Worm (Caenorhabditis elegans) whole organism, L3 larva: ENCODE data around the gene gap-1.

Experiments
- R02D3.7 ChIP-seq: fragments of 150-350 bp; optimal IDR thresholded peaks from 2 replicates; lab custom pipeline; 2014; ENCODE audit warnings: missing biosample characterization, missing genetic modification characterization
- ZK546.5 ChIP-seq: sonication (generic microtip); optimal IDR thresholded peaks from 2 replicates; lab custom pipeline; 2017; ENCODE audit warnings: missing biosample characterization, missing genetic modification characterization
- aly-2 ChIP-seq: fragments of 150-350 bp; optimal IDR thresholded peaks from 2 replicates; lab custom pipeline; 2014; ENCODE audit warnings: missing biosample characterization, missing genetic modification characterization
- ama-1 ChIP-seq: fragments of 150-350 bp; optimal IDR thresholded peaks from 2 replicates; lab custom pipeline; 2018
- ceh-16 ChIP-seq: sonication (generic microtip); optimal IDR thresholded peaks from 2 replicates; lab custom pipeline; 2017; ENCODE audit warnings: missing biosample characterization, missing genetic modification characterization
- ceh-28 ChIP-seq: fragments of 150-350 bp; optimal IDR thresholded peaks from 2 replicates; lab custom pipeline; 2014; ENCODE audit warnings: missing biosample characterization, missing genetic modification reagents, missing genetic modification characterization
- ceh-82 ChIP-seq: fragments of 150-350 bp; optimal IDR thresholded peaks from 2 replicates; lab custom pipeline; 2014; ENCODE audit warnings: missing biosample characterization, missing genetic modification characterization
- ceh-9 ChIP-seq: sonication (generic microtip); optimal IDR thresholded peaks from 2 replicates; lab custom pipeline; 2018; ENCODE audit warnings: missing biosample characterization, missing genetic modification characterization
- daf-12 ChIP-seq: fragments of 150-350 bp; optimal IDR thresholded peaks from 2 replicates; lab custom pipeline; 2014; ENCODE audit warnings: missing biosample characterization, missing genetic modification reagents, missing genetic modification characterization
- egl-27 ChIP-seq: sonication (generic microtip); optimal IDR thresholded peaks from 4 replicates; lab custom pipeline; 2017; ENCODE audit warnings: missing biosample characterization, missing genetic modification reagents, missing genetic modification characterization
- egl-5 ChIP-seq: fragments of 150-350 bp; optimal IDR thresholded peaks from 2 replicates; lab custom pipeline; 2017; ENCODE audit warnings: missing biosample characterization, missing genetic modification reagents, missing genetic modification characterization, inconsistent platforms
- elt-1 ChIP-seq: fragments of 150-350 bp; optimal IDR thresholded peaks from 2 replicates; lab custom pipeline; 2014; ENCODE audit warnings: missing biosample characterization, missing genetic modification characterization
- elt-2 ChIP-seq: sonication (generic microtip); optimal IDR thresholded peaks from 2 replicates; lab custom pipeline; 2016; ENCODE audit warnings: missing genetic modification reagents, mild to moderate bottlenecking, missing genetic modification characterization, missing compliant biosample characterization
- elt-3 ChIP-seq, 3 experiments: fragments of 150-350 bp in 1 of 3; sonication (generic microtip) in 2 of 3; optimal IDR thresholded peaks; 2 replicates in 2 of 3; 4 replicates in 1 of 3; lab custom pipeline; 2014 to 2017; ENCODE audit warnings: missing biosample characterization in 3 of 3, missing genetic modification characterization in 3 of 3
- eor-1 ChIP-seq, 2 experiments: fragments of 150-350 bp; optimal IDR thresholded peaks; 2 replicates each; lab custom pipeline; 2014 to 2018; ENCODE audit warnings: missing biosample characterization in 2 of 2, missing genetic modification characterization in 2 of 2
- fkh-10 ChIP-seq: sonication (generic microtip); optimal IDR thresholded peaks from 2 replicates; lab custom pipeline; 2017; ENCODE audit warnings: missing biosample characterization, missing genetic modification reagents, missing genetic modification characterization
- fkh-2 ChIP-seq: fragments of 150-350 bp; optimal IDR thresholded peaks from 2 replicates; lab custom pipeline; 2014; ENCODE audit warnings: missing biosample characterization, missing genetic modification reagents, missing genetic modification characterization
- fos-1 ChIP-seq: fragments of 150-350 bp; optimal IDR thresholded peaks from 2 replicates; lab custom pipeline; 2014; ENCODE audit warnings: missing biosample characterization, missing genetic modification characterization
- hmg-11 ChIP-seq: sonication (generic microtip); optimal IDR thresholded peaks from 2 replicates; lab custom pipeline; 2016; ENCODE audit warnings: missing genetic modification characterization, missing compliant biosample characterization
- jun-1 ChIP-seq: fragments of 150-350 bp; optimal IDR thresholded peaks from 2 replicates; lab custom pipeline; 2014; ENCODE audit warnings: missing biosample characterization, missing genetic modification reagents, missing genetic modification characterization
- lin-15B ChIP-seq: fragments of 150-350 bp; optimal IDR thresholded peaks from 2 replicates; lab custom pipeline; 2014; ENCODE audit warnings: missing biosample characterization, missing genetic modification characterization
- lin-39 ChIP-seq: fragments of 150-350 bp; optimal IDR thresholded peaks from 2 replicates; lab custom pipeline; 2018; ENCODE audit warnings: missing biosample characterization, missing genetic modification reagents, missing genetic modification characterization
- lsy-12 ChIP-seq: sonication (generic microtip); optimal IDR thresholded peaks from 2 replicates; lab custom pipeline; 2016; ENCODE audit warnings: mild to moderate bottlenecking, missing genetic modification characterization, missing compliant biosample characterization
- mdl-1 ChIP-seq: fragments of 150-350 bp; optimal IDR thresholded peaks from 2 replicates; lab custom pipeline; 2014; ENCODE audit warnings: missing biosample characterization, missing genetic modification characterization
- mml-1 ChIP-seq: fragments of 150-350 bp; sonication (generic microtip); optimal IDR thresholded peaks from 3 replicates; lab custom pipeline; 2014; ENCODE audit warnings: missing biosample characterization, missing genetic modification characterization
- nfya-1 ChIP-seq: sonication (generic microtip); optimal IDR thresholded peaks from 2 replicates; lab custom pipeline; 2017; ENCODE audit warnings: missing genetic modification characterization, mild to moderate bottlenecking, missing compliant biosample characterization, antibody characterized with exemption, moderate library complexity; ENCODE audit not compliant: insufficient read depth
- nhr-11 ChIP-seq: fragments of 150-350 bp; optimal IDR thresholded peaks from 2 replicates; lab custom pipeline; 2014; ENCODE audit warnings: missing biosample characterization, missing genetic modification characterization
- nhr-12 ChIP-seq: fragments of 150-350 bp; optimal IDR thresholded peaks from 2 replicates; lab custom pipeline; 2014; ENCODE audit warnings: missing biosample characterization, missing genetic modification characterization
- nhr-23 ChIP-seq: fragments of 150-350 bp; optimal IDR thresholded peaks from 2 replicates; lab custom pipeline; 2014; ENCODE audit warnings: missing biosample characterization, missing genetic modification reagents, missing genetic modification characterization
- nhr-237 ChIP-seq: fragments of 150-350 bp; optimal IDR thresholded peaks from 2 replicates; lab custom pipeline; 2014; ENCODE audit warnings: missing biosample characterization, missing genetic modification characterization
- nhr-25 ChIP-seq: sonication (generic microtip); optimal IDR thresholded peaks from 2 replicates; lab custom pipeline; 2017; ENCODE audit warnings: missing biosample characterization, missing genetic modification characterization
- nhr-28 ChIP-seq: fragments of 150-350 bp; optimal IDR thresholded peaks from 2 replicates; lab custom pipeline; 2014; ENCODE audit warnings: missing biosample characterization, missing genetic modification characterization
- nhr-43 ChIP-seq: sonication (generic microtip); optimal IDR thresholded peaks from 2 replicates; lab custom pipeline; 2016; ENCODE audit warnings: mild to moderate bottlenecking, missing genetic modification characterization, missing compliant biosample characterization; ENCODE audit not compliant: poor library complexity, severe bottlenecking
- nhr-67 ChIP-seq: fragments of 150-350 bp; optimal IDR thresholded peaks from 2 replicates; lab custom pipeline; 2014; ENCODE audit warnings: missing biosample characterization, missing genetic modification characterization
- nhr-76 ChIP-seq: fragments of 150-350 bp; sonication (generic microtip); optimal IDR thresholded peaks from 5 replicates; lab custom pipeline; 2014; ENCODE audit warnings: missing biosample characterization, missing genetic modification characterization
- nhr-77 ChIP-seq: fragments of 150-350 bp; optimal IDR thresholded peaks from 2 replicates; lab custom pipeline; 2014; ENCODE audit warnings: missing biosample characterization, missing genetic modification characterization
- pha-4 ChIP-seq: fragments of 150-350 bp; optimal IDR thresholded peaks from 2 replicates; lab custom pipeline; 2014; ENCODE audit warnings: missing biosample characterization, missing genetic modification reagents, missing genetic modification characterization
- pqm-1 ChIP-seq: fragments of 150-350 bp; optimal IDR thresholded peaks from 2 replicates; lab custom pipeline; 2017; ENCODE audit warnings: missing biosample characterization, missing genetic modification characterization, inconsistent platforms
- sea-2 ChIP-seq: fragments of 150-350 bp; sonication (generic microtip); optimal IDR thresholded peaks from 4 replicates; lab custom pipeline; 2014; ENCODE audit warnings: missing biosample characterization, missing genetic modification reagents, missing genetic modification characterization
- skn-1 ChIP-seq: fragments of 150-350 bp; optimal IDR thresholded peaks from 2 replicates; lab custom pipeline; 2014; ENCODE audit warnings: missing biosample characterization, missing genetic modification characterization
- snpc-4 ChIP-seq: fragments of 150-350 bp; optimal IDR thresholded peaks from 2 replicates; lab custom pipeline; 2014; ENCODE audit warnings: missing biosample characterization, missing genetic modification characterization
- tbx-2 ChIP-seq: sonication (generic microtip); optimal IDR thresholded peaks from 2 replicates; lab custom pipeline; 2016; ENCODE audit warnings: mild to moderate bottlenecking, missing genetic modification characterization, missing compliant biosample characterization
- unc-39 ChIP-seq: sonication (generic microtip); optimal IDR thresholded peaks from 4 replicates; lab custom pipeline; 2017; ENCODE audit warnings: missing biosample characterization, missing genetic modification characterization
- unc-62 ChIP-seq: fragments of 150-350 bp; sonication (generic microtip); optimal IDR thresholded peaks from 4 replicates; lab custom pipeline; 2014; ENCODE audit warnings: missing biosample characterization, missing genetic modification reagents, missing genetic modification characterization
- zag-1 ChIP-seq: fragments of 150-350 bp; optimal IDR thresholded peaks from 2 replicates; lab custom pipeline; 2014; ENCODE audit warnings: missing biosample characterization, missing genetic modification characterization
- ztf-11 ChIP-seq: fragments of 150-350 bp; optimal IDR thresholded peaks from 2 replicates; lab custom pipeline; 2014; ENCODE audit warnings: missing biosample characterization, missing genetic modification characterization
- ztf-4 ChIP-seq: fragments of 150-350 bp; optimal IDR thresholded peaks from 2 replicates; lab custom pipeline; 2014; ENCODE audit warnings: missing biosample characterization, missing genetic modification characterization

gap-1 gene

DNA sequence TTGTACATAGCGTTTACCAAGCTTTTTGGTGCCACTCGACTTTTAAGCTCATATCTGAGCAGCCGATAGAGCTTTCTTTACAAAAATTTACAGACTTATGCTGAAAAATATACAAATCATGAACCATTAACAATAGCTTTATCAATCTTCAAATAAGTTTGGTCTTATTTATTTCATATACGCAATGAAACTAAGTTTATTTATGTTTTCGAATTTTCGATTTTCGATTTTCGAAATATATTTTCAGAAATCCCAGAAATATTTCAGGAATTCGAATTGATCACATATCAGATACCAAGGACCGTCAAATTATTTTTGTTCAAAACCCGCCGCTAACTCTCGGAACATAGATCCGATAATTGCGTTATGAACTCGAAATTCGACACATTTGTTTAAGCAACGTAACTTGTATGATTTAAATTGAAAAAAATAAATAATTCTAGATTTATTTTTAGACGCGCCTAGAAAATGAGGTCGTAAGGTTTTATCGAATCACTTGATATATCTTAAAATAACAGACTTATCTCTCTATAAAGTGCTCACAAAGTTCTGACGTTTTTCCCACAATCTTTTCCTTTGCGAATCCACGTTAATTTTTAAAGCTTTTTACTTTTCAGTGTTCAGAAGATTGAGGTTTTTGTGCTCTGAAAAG is 49.0 kb downstream of the gap-1 start:
- TF ChIP-seq mml-1 (tag; lab: Kevin White, UChicago) (no peak), nhr-76 (no peak), snpc-4 (no peak), nhr-77 (tag; lab: Kevin White, UChicago) (peak; percentile 81), nhr-28 (tag; lab: Kevin White, UChicago) (no peak), fkh-10 (no peak), ztf-11 (tag; lab: Kevin White, UChicago) (no peak), elt-3 (tag; optimal IDR thresholded peaks at IDR 0.05; lab: Kevin White, UChicago) (no peak), aly-2 (tag; lab: Kevin White, UChicago) (peak; percentile 60), daf-12 (no peak)

DNA sequence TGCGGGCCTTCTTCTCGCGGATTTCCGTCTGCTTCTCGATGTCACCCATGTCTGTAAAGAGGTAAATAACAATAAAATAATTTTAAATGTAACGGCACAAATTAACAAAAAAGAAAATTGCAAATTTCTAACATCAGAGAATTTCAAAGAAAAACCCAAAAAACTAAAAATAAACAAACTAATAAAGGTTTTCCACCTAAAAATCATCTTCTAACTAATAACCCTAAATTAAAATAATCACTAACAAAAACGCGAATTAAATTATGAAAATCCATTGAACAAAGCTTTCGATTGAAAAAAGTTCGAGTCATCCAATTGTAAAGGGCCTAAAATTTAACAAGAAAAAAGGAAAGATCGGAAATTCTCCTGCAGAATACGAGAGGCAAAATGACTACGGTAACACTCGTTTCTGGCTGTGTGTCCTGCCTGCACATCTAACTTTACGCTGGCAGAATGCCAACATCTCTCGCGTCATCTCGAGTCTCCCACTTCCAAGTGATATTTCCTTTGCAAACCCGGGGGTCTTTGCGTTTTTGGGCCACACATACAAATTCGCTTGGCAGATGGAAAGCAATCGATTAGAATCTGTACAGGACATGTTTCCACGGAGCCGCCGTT is 50.4 kb downstream of the gap-1 start, which contains the start of gene rpl-11.2:
Gene rpl-11.2 (minus strand): TSS at position 51 of the 618 bp plus-strand sequence.
- TF ChIP-seq ZK546.5 (tag; lab: Kevin White, UChicago) (peak; percentile 96), nhr-237 (no peak), mdl-1 (tag; lab: Kevin White, UChicago) (no peak), snpc-4 (peak; percentile 94), R02D3.7 (tag; lab: Kevin White, UChicago) (peak; percentile 87), elt-1 (peak; percentile 90), ztf-11 (tag; lab: Kevin White, UChicago) (no peak), elt-2 (peak; percentile 86), egl-5 (tag; lab: Kevin White, UChicago) (peak; percentile 93), hmg-11 (peak; percentile 98), egl-27 (tag; lab: Kevin White, UChicago) (peak; percentile 91), unc-39 (tag; lab: Kevin White, UChicago) (peak; percentile 22), aly-2 (tag; lab: Kevin White, UChicago) (peak; percentile 24), ama-1 (peak; percentile 87), nhr-23 (tag; lab: Kevin White, UChicago) (peak; percentile 99), lin-39 (tag; lab: Kevin White, UChicago) (peak; percentile 98), tbx-2 (tag; lab: Kevin White, UChicago) (peak; percentile 87), nhr-76 (peak; percentile 63), nhr-12 (tag; lab: Kevin White, UChicago) (no peak), skn-1 (tag; lab: Kevin White, UChicago) (peak; percentile 92), eor-1 (tag; optimal IDR thresholded peaks at IDR 0.05; lab: Kevin White, UChicago) (peak in 1 of 2 experiments; percentile 58), sea-2 (peak; percentile 86), elt-3 (tag; optimal IDR thresholded peaks at IDR 0.05; lab: Kevin White, UChicago) (peak in 1 of 3 experiments; percentile 73), nhr-77 (tag; lab: Kevin White, UChicago) (peak; percentile 86), lsy-12 (tag; lab: Kevin White, UChicago) (peak; percentile 95), mml-1 (tag; lab: Kevin White, UChicago) (no peak), daf-12 (no peak), lin-15B (tag; lab: Kevin White, UChicago) (peak; percentile 97), nfya-1 (tag; lab: Kevin White, UChicago) (peak; percentile 99), pha-4 (tag; lab: Kevin White, UChicago) (peak; percentile 99), ztf-4 (tag; lab: Kevin White, UChicago) (peak; percentile 84), nhr-25 (tag; lab: Kevin White, UChicago) (peak; percentile 100), ceh-82 (tag; lab: Kevin White, UChicago) (peak; percentile 78), nhr-43 (tag; lab: Kevin White, UChicago) (peak; percentile 97), fkh-2 (tag; lab: Kevin White, UChicago) (no peak), nhr-11 (tag; lab: Kevin White, UChicago) (peak; percentile 93), unc-62 (GFP tag; lab: Kevin White, UChicago) (peak; percentile 80), pqm-1 (tag; lab: Kevin White, UChicago) (peak; percentile 97), ceh-9 (no peak), ceh-28 (tag; lab: Kevin White, UChicago) (peak; percentile 93), fkh-10 (peak; percentile 96), nhr-28 (tag; lab: Kevin White, UChicago) (no peak), fos-1 (tag; lab: Kevin White, UChicago) (peak; percentile 4), zag-1 (peak; percentile 70), jun-1 (tag; lab: Kevin White, UChicago) (peak; percentile 88), ceh-16 (tag; lab: Kevin White, UChicago) (peak; percentile 74), nhr-67 (tag; lab: Kevin White, UChicago) (no peak)
